Fruit fly (Drosophila melanogaster): ENCODE data around the gene CG15386.

- TF ChIP-seq kay (GFP tag; ENCODE audit: borderline replicate concordance) (no peak), CG1620 (GFP tag; optimal IDR thresholded peaks at IDR 0.05) (no peak), Hr96 (GFP tag; optimal IDR thresholded peaks at IDR 0.05) (peak; percentile 71), CG7045 (GFP tag; optimal IDR thresholded peaks at IDR 0.05) (no peak), toe (GFP tag; optimal IDR thresholded peaks at IDR 0.05) (no peak), CG11617 (GFP tag; optimal IDR thresholded peaks at IDR 0.05) (no peak), CG14711 (tag; optimal IDR thresholded peaks at IDR 0.05) (peak; percentile 23), CG12768 (GFP tag; optimal IDR thresholded peaks at IDR 0.05) (peak; percentile 59), Mnt (GFP tag; optimal IDR thresholded peaks at IDR 0.05) (peak; percentile 68), ovo (GFP tag; optimal IDR thresholded peaks at IDR 0.05) (peak; percentile 99)
These were observed 16.7 kb downstream of the CG15386 start for dm6 chr2L:2200136-2201036.
